Fruit fly (Drosophila melanogaster) whole organism, adult: ENCODE data around the gene CG5790.

ENCODE experiments used
- CG11617 ChIP-seq: fragments of 200-800 bp; sonication (Bioruptor generic); optimal IDR thresholded peaks from 2 replicates; lab custom pipeline; 2017; ENCODE audit warnings: mild to moderate bottlenecking, missing biosample characterization, missing genetic modification reagents, missing genetic modification characterization
- CG12768 ChIP-seq: fragments of 200-800 bp; sonication (Bioruptor generic); optimal IDR thresholded peaks from 2 replicates; lab custom pipeline; 2017; ENCODE audit warnings: missing biosample characterization, missing genetic modification characterization, mild to moderate bottlenecking, moderate library complexity, missing genetic modification reagents
- CG14711 ChIP-seq: fragments of 200-800 bp; sonication (Bioruptor generic); optimal IDR thresholded peaks from 2 replicates; lab custom pipeline; 2018; ENCODE audit warnings: missing biosample characterization, mild to moderate bottlenecking, missing genetic modification characterization, moderate library complexity
- CG1620 ChIP-seq: fragments of 200-800 bp; sonication (Bioruptor generic); optimal IDR thresholded peaks from 2 replicates; lab custom pipeline; 2016; ENCODE audit warnings: missing biosample characterization, missing genetic modification characterization
- CG33017 ChIP-seq: fragments of 200-800 bp; sonication (Bioruptor generic); optimal IDR thresholded peaks from 2 replicates; lab custom pipeline; 2018; ENCODE audit warnings: missing biosample characterization, mild to moderate bottlenecking, missing genetic modification characterization, moderate library complexity
- CG5204 ChIP-seq: fragments of 200-800 bp; sonication (Bioruptor generic); optimal IDR thresholded peaks from 2 replicates; lab custom pipeline; 2016; ENCODE audit warnings: missing biosample characterization, missing genetic modification characterization
- CG7045 ChIP-seq: fragments of 200-800 bp; sonication (Bioruptor generic); optimal IDR thresholded peaks from 2 replicates; lab custom pipeline; 2017; ENCODE audit warnings: missing biosample characterization, mild to moderate bottlenecking, missing genetic modification characterization
- CG7101 ChIP-seq: fragments of 200-800 bp; sonication (Bioruptor generic); optimal IDR thresholded peaks from 2 replicates; lab custom pipeline; 2018; ENCODE audit warnings: missing biosample characterization, mild to moderate bottlenecking, missing genetic modification characterization, moderate library complexity
- Clk ChIP-seq: fragments of 200-800 bp; sonication (Bioruptor generic); optimal IDR thresholded peaks from 2 replicates; lab custom pipeline; 2017; ENCODE audit warnings: missing biosample characterization, missing genetic modification characterization
- Crg-1 ChIP-seq: fragments of 200-800 bp; sonication (Bioruptor generic); optimal IDR thresholded peaks from 2 replicates; lab custom pipeline; 2016; ENCODE audit warnings: missing biosample characterization, missing genetic modification characterization
- Hr96 ChIP-seq: fragments of 200-800 bp; sonication (Bioruptor generic); optimal IDR thresholded peaks from 2 replicates; lab custom pipeline; 2016; ENCODE audit warnings: missing biosample characterization, missing genetic modification characterization
- Mnt ChIP-seq: fragments of 200-800 bp; sonication (Bioruptor generic); optimal IDR thresholded peaks from 2 replicates; lab custom pipeline; 2016; ENCODE audit warnings: missing biosample characterization, mild to moderate bottlenecking, missing genetic modification characterization
- bab1 ChIP-seq: fragments of 200-800 bp; sonication (Bioruptor generic); optimal IDR thresholded peaks from 3 replicates; lab custom pipeline; 2019; ENCODE audit warnings: missing biosample characterization, mild to moderate bottlenecking, missing genetic modification characterization, moderate library complexity
- cic ChIP-seq: fragments of 200-800 bp; sonication (Bioruptor generic); optimal IDR thresholded peaks from 2 replicates; lab custom pipeline; 2017; ENCODE audit warnings: missing biosample characterization, mild to moderate bottlenecking, missing genetic modification characterization, moderate library complexity
- cnc ChIP-seq, 2 experiments: fragments of >200 bp; optimal IDR thresholded peaks; 2 replicates each; lab custom pipeline; 2017
- kay ChIP-seq: fragments of 200-800 bp; sonication (Bioruptor generic); peaks from one replicate; lab custom pipeline; 2016; ENCODE audit warnings: missing biosample characterization, missing genetic modification characterization, borderline replicate concordance
- ovo ChIP-seq: fragments of 200-800 bp; sonication (Bioruptor generic); optimal IDR thresholded peaks from 2 replicates; lab custom pipeline; 2016; ENCODE audit warnings: missing biosample characterization, missing genetic modification characterization
- pad ChIP-seq: fragments of 200-800 bp; sonication (Bioruptor generic); optimal IDR thresholded peaks from 3 replicates; lab custom pipeline; 2017; ENCODE audit warnings: missing biosample characterization, missing genetic modification characterization, mild to moderate bottlenecking, moderate library complexity, missing genetic modification reagents
- tj ChIP-seq: fragments of 200-800 bp; sonication (Bioruptor generic); optimal IDR thresholded peaks from 3 replicates; lab custom pipeline; 2017; ENCODE audit warnings: missing biosample characterization, mild to moderate bottlenecking, missing genetic modification characterization, moderate library complexity
- toe ChIP-seq: fragments of 200-800 bp; sonication (Bioruptor generic); optimal IDR thresholded peaks from 2 replicates; lab custom pipeline; 2016; ENCODE audit warnings: missing biosample characterization, missing genetic modification characterization

CG5790 gene

DNA sequence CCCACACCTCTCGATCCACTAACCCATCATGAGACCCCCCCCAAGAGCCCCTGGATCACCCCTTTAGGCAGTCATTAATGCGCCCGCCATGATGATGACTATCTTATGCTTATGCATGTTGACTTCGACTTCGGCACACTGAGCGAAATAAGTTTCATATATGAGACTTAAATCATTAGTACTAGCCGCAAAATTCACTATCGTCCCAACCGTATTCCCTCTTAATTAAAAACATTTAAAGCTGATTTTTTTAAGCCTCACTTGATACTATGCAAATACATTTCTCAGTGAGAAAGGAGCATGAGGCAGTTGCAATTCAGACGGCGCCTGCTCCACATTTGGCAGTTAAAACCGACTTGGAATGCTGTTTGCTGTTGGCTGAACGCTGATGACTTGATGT is 46.3 kb downstream of the CG5790 start:
- TF ChIP-seq CG12768 = no peak
- no peak for TF ChIP-seq CG14711 (tag; lab: Kevin White, UChicago)
- TF ChIP-seq kay (GFP tag; lab: Kevin White, UChicago) = no peak
- TF ChIP-seq CG7101 (tag; lab: Kevin White, UChicago) = no peak
- no peak for TF ChIP-seq pad (GFP tag; lab: Kevin White, UChicago)
- TF ChIP-seq CG11617 (GFP tag; lab: Kevin White, UChicago) = no peak
- no peak for TF ChIP-seq Clk (GFP tag; lab: Kevin White, UChicago)
- no peak for TF ChIP-seq Hr96 (GFP tag; lab: Kevin White, UChicago)
- TF ChIP-seq Mnt (GFP tag; lab: Kevin White, UChicago) = no peak
- TF ChIP-seq CG33017 (tag; lab: Kevin White, UChicago) = no peak
- TF ChIP-seq cnc (optimal IDR thresholded peaks at IDR 0.05; lab: Kevin White, UChicago) = no peak
- no peak for TF ChIP-seq CG5204
- no peak for TF ChIP-seq toe
- TF ChIP-seq CG1620 (GFP tag; lab: Kevin White, UChicago) = no peak
- TF ChIP-seq CG7045 (GFP tag; lab: Kevin White, UChicago) = no peak
- no peak for TF ChIP-seq tj (GFP tag; lab: Kevin White, UChicago)
- no peak for TF ChIP-seq bab1 (GFP tag; lab: Kevin White, UChicago)
- TF ChIP-seq cic (GFP tag; lab: Kevin White, UChicago) = no peak
- TF ChIP-seq ovo (GFP tag; lab: Kevin White, UChicago) = no peak

DNA sequence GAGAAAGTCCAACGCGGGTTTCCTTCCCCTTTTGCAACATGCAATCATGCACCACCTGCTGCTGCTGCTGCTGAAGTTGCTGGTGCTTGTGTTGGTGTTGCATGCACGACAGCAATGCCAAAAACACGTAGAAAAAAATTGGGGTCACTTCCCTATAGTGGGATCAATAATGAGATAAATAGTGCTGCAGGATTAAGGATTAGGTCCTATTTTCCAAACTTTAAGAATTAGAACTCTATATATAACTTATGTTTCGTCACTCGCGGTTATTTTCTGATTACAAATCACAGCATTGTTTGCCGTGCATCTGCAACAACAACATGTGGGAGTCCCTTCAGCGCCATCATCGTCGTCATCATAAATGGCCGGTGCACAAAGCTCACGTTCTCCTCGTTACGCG is 49.7 kb downstream of the CG5790 start:
- TF ChIP-seq ovo (GFP tag; lab: Kevin White, UChicago) (no peak), CG33017 (tag; lab: Kevin White, UChicago) (no peak), CG14711 (tag; lab: Kevin White, UChicago) (no peak), cnc (optimal IDR thresholded peaks at IDR 0.05; lab: Kevin White, UChicago) (no peak), tj (GFP tag; lab: Kevin White, UChicago) (no peak), kay (GFP tag; lab: Kevin White, UChicago) (no peak), CG5204 (no peak), Clk (GFP tag; lab: Kevin White, UChicago) (no peak), toe (no peak), Mnt (GFP tag; lab: Kevin White, UChicago) (no peak), bab1 (GFP tag; lab: Kevin White, UChicago) (no peak), CG7045 (GFP tag; lab: Kevin White, UChicago) (no peak), CG1620 (GFP tag; lab: Kevin White, UChicago) (no peak), pad (GFP tag; lab: Kevin White, UChicago) (no peak), Crg-1 (no peak), CG12768 (no peak), cic (GFP tag; lab: Kevin White, UChicago) (no peak), Hr96 (GFP tag; lab: Kevin White, UChicago) (no peak), CG7101 (tag; lab: Kevin White, UChicago) (no peak)

- TF ChIP-seq Clk (GFP tag; lab: Kevin White, UChicago) = no peak
- no peak for TF ChIP-seq CG14711 (tag; lab: Kevin White, UChicago)
- no peak for TF ChIP-seq CG7101 (tag; lab: Kevin White, UChicago)
- no peak for TF ChIP-seq toe
- TF ChIP-seq CG1620 (GFP tag; lab: Kevin White, UChicago) = no peak
- no peak for TF ChIP-seq Crg-1
Measured at dm6 chr2L:18345194-18345593, 50.6 kb downstream of the CG5790 start.
